Fruit fly (Drosophila melanogaster) whole organism, adult: Measurements from ENCODE around the gene Cyp12a5.

Experiments used
- CG11617 ChIP-seq: fragments of 200-800 bp; sonication (Bioruptor generic); optimal IDR thresholded peaks from 2 replicates; lab custom pipeline; 2017; ENCODE audit warnings: mild to moderate bottlenecking, missing biosample characterization, missing genetic modification reagents, missing genetic modification characterization
- CG12768 ChIP-seq: fragments of 200-800 bp; sonication (Bioruptor generic); optimal IDR thresholded peaks from 2 replicates; lab custom pipeline; 2017; ENCODE audit warnings: missing biosample characterization, missing genetic modification characterization, mild to moderate bottlenecking, moderate library complexity, missing genetic modification reagents
- CG14711 ChIP-seq: fragments of 200-800 bp; sonication (Bioruptor generic); optimal IDR thresholded peaks from 2 replicates; lab custom pipeline; 2018; ENCODE audit warnings: missing biosample characterization, mild to moderate bottlenecking, missing genetic modification characterization, moderate library complexity
- CG1620 ChIP-seq: fragments of 200-800 bp; sonication (Bioruptor generic); optimal IDR thresholded peaks from 2 replicates; lab custom pipeline; 2016; ENCODE audit warnings: missing biosample characterization, missing genetic modification characterization
- CG33017 ChIP-seq: fragments of 200-800 bp; sonication (Bioruptor generic); optimal IDR thresholded peaks from 2 replicates; lab custom pipeline; 2018; ENCODE audit warnings: missing biosample characterization, mild to moderate bottlenecking, missing genetic modification characterization, moderate library complexity
- Crg-1 ChIP-seq: fragments of 200-800 bp; sonication (Bioruptor generic); optimal IDR thresholded peaks from 2 replicates; lab custom pipeline; 2016; ENCODE audit warnings: missing biosample characterization, missing genetic modification characterization
- cic ChIP-seq: fragments of 200-800 bp; sonication (Bioruptor generic); optimal IDR thresholded peaks from 2 replicates; lab custom pipeline; 2017; ENCODE audit warnings: missing biosample characterization, mild to moderate bottlenecking, missing genetic modification characterization, moderate library complexity
- cnc ChIP-seq, 2 experiments: fragments of >200 bp; optimal IDR thresholded peaks; 2 replicates each; lab custom pipeline; 2017
- kay ChIP-seq: fragments of 200-800 bp; sonication (Bioruptor generic); peaks from one replicate; lab custom pipeline; 2016; ENCODE audit warnings: missing biosample characterization, missing genetic modification characterization, borderline replicate concordance
- tj ChIP-seq: fragments of 200-800 bp; sonication (Bioruptor generic); optimal IDR thresholded peaks from 3 replicates; lab custom pipeline; 2017; ENCODE audit warnings: missing biosample characterization, mild to moderate bottlenecking, missing genetic modification characterization, moderate library complexity
- toe ChIP-seq: fragments of 200-800 bp; sonication (Bioruptor generic); optimal IDR thresholded peaks from 2 replicates; lab custom pipeline; 2016; ENCODE audit warnings: missing biosample characterization, missing genetic modification characterization

dm6 chr3R:19092367-19093126 is 39.9 kb upstream of the Cyp12a5 start:
- TF ChIP-seq kay (GFP tag; lab: Kevin White, UChicago) (no peak), CG11617 (no peak), toe (no peak), CG14711 (tag; lab: Kevin White, UChicago) (no peak), CG12768 (no peak), CG1620 (no peak), tj (GFP tag; lab: Kevin White, UChicago) (peak; percentile 58), Crg-1 (GFP tag; lab: Kevin White, UChicago) (no peak), cnc (optimal IDR thresholded peaks at IDR 0.05; lab: Kevin White, UChicago) (no peak), CG33017 (tag; lab: Kevin White, UChicago) (no peak), cic (GFP tag; lab: Kevin White, UChicago) (no peak)
